Worm (Caenorhabditis elegans) whole organism, early embryonic: ENCODE data around the gene prx-5.

Experiments
- ama-1 ChIP-seq: fragments of 150-350 bp; optimal IDR thresholded peaks from 2 replicates; lab custom pipeline; 2014
- hnd-1 ChIP-seq: sonication (generic microtip); optimal IDR thresholded peaks from 2 replicates; lab custom pipeline; 2016; ENCODE audit warnings: missing genetic modification characterization, missing compliant biosample characterization

- no peak for TF ChIP-seq ama-1 (lab: Kevin White, UChicago)
- no peak for TF ChIP-seq hnd-1 (tag; lab: Kevin White, UChicago)
Measured at ce11 chrII:8670835-8671234, 33.8 kb upstream of the prx-5 start.
